Worm (Caenorhabditis elegans): ENCODE measurements around the gene ZK643.2.
"Not testable (repeated sequence)": the region's sequence is repeated elsewhere in the genome, so short reads cannot be mapped to it uniquely, and the experiment has no call there.

Gene ZK643.2

ce11 chrIII:8985965-8986364 is 29.6 kb downstream of the ZK643.2 start:
- TF ChIP-seq egl-5 (tag; optimal IDR thresholded peaks at IDR 0.05) (no peak), nfya-1 (tag; optimal IDR thresholded peaks at IDR 0.05; ENCODE audit: insufficient read depth) (no peak), fkh-10 (GFP tag; optimal IDR thresholded peaks at IDR 0.05) (no peak), pqm-1 (tag; optimal IDR thresholded peaks at IDR 0.05) (peak; percentile 21), nhr-12 (tag; optimal IDR thresholded peaks at IDR 0.05) (no peak), nhr-237 (tag; optimal IDR thresholded peaks at IDR 0.05) (no peak), elt-2 (tag; optimal IDR thresholded peaks at IDR 0.05) (peak; percentile 62), nhr-23 (tag; optimal IDR thresholded peaks at IDR 0.05) (no peak), daf-12 (tag; optimal IDR thresholded peaks at IDR 0.05) (no peak), fkh-2 (tag; optimal IDR thresholded peaks at IDR 0.05) (no peak)

- no peak for TF ChIP-seq ceh-82 (tag; optimal IDR thresholded peaks at IDR 0.05)
- TF ChIP-seq R02D3.7 (tag; optimal IDR thresholded peaks at IDR 0.05), result peak; percentile 48
- no peak for TF ChIP-seq fos-1 (tag; optimal IDR thresholded peaks at IDR 0.05)
- TF ChIP-seq ceh-16 (tag; optimal IDR thresholded peaks at IDR 0.05), result no peak
- TF ChIP-seq hmg-11 (tag; optimal IDR thresholded peaks at IDR 0.05), result no peak
- no peak for TF ChIP-seq nhr-12 (tag; optimal IDR thresholded peaks at IDR 0.05)
- peak; percentile 63 for TF ChIP-seq nhr-43 (tag; optimal IDR thresholded peaks at IDR 0.05; ENCODE audit: poor library complexity, severe bottlenecking)
- TF ChIP-seq unc-62 (GFP tag; optimal IDR thresholded peaks at IDR 0.05), result peak; percentile 3
- peak; percentile 4 for TF ChIP-seq elt-2 (tag; optimal IDR thresholded peaks at IDR 0.05)
- TF ChIP-seq mml-1 (tag; optimal IDR thresholded peaks at IDR 0.05), result no peak
- no peak for TF ChIP-seq unc-39 (tag; optimal IDR thresholded peaks at IDR 0.05)
- TF ChIP-seq elt-3 (tag; optimal IDR thresholded peaks at IDR 0.05), result peak; percentile 77 to 99 (median 96)
- no peak for TF ChIP-seq nhr-77 (tag; optimal IDR thresholded peaks at IDR 0.05)
- peak; percentile 2 for TF ChIP-seq nhr-25 (tag; optimal IDR thresholded peaks at IDR 0.05)
- no peak for TF ChIP-seq nhr-76 (tag; optimal IDR thresholded peaks at IDR 0.05)
- peak; percentile 73 for TF ChIP-seq nhr-23 (tag; optimal IDR thresholded peaks at IDR 0.05)
These were observed 30.5 kb downstream of the ZK643.2 start for ce11 chrIII:8986872-8987271.

ce11 chrIII:8988061-8988460 is 31.7 kb downstream of the ZK643.2 start:
- no peak for TF ChIP-seq nfya-1 (tag; optimal IDR thresholded peaks at IDR 0.05; ENCODE audit: insufficient read depth)
- TF ChIP-seq nhr-23 (tag; optimal IDR thresholded peaks at IDR 0.05), result no peak
- no peak for TF ChIP-seq nhr-28 (tag; optimal IDR thresholded peaks at IDR 0.05)
- TF ChIP-seq lsy-12 (tag; optimal IDR thresholded peaks at IDR 0.05), result no peak
- no peak for TF ChIP-seq unc-62 (GFP tag; optimal IDR thresholded peaks at IDR 0.05)
- no peak for TF ChIP-seq pha-4 (tag; optimal IDR thresholded peaks at IDR 0.05)
- no peak for TF ChIP-seq ceh-28 (tag; optimal IDR thresholded peaks at IDR 0.05)
- TF ChIP-seq sea-2 (GFP tag; optimal IDR thresholded peaks at IDR 0.05), result no peak
- no peak for TF ChIP-seq lin-39 (tag; optimal IDR thresholded peaks at IDR 0.05)
- no peak for TF ChIP-seq ceh-82 (tag; optimal IDR thresholded peaks at IDR 0.05)
- TF ChIP-seq snpc-4 (tag; optimal IDR thresholded peaks at IDR 0.05), result no peak
- no peak for TF ChIP-seq ztf-11 (tag; optimal IDR thresholded peaks at IDR 0.05)
- no peak for TF ChIP-seq aly-2 (tag; optimal IDR thresholded peaks at IDR 0.05)
- no peak for TF ChIP-seq nhr-67 (tag; optimal IDR thresholded peaks at IDR 0.05)
- no peak for TF ChIP-seq zag-1 (tag; optimal IDR thresholded peaks at IDR 0.05)
- TF ChIP-seq tbx-2 (tag; optimal IDR thresholded peaks at IDR 0.05), result no peak

ce11 chrIII:8988544-8988943 is 32.2 kb downstream of the ZK643.2 start:
- TF ChIP-seq lsy-12 (tag; optimal IDR thresholded peaks at IDR 0.05), result no peak
- peak; percentile 15 for TF ChIP-seq lin-39 (tag; optimal IDR thresholded peaks at IDR 0.05)

- not testable (repeated sequence) for TF ChIP-seq ceh-82, zag-1, nhr-28 (tag; optimal IDR thresholded peaks at IDR 0.05)
These were observed 33.4 kb downstream of the ZK643.2 start, which contains the start of gene R08D7.7 for ce11 chrIII:8989752-8990151. Gene R08D7.7 (plus strand): TSS chrIII:8990052.
